Fruit fly (Drosophila melanogaster) whole organism, embryonic: ENCODE data around the gene CG32809.

Experiments
- Atf6 ChIP-seq: fragments of 200-800 bp; sonication (Bioruptor generic); IDR thresholded peaks from 2 replicates; pipeline ENCODE4 v1.3.6; 2022; ENCODE audit warnings: missing biosample characterization, missing genetic modification characterization
- B-H2 ChIP-seq: fragments of 200-800 bp; sonication (Bioruptor generic); optimal IDR thresholded peaks from 2 replicates; lab custom pipeline; 2018; ENCODE audit warnings: missing biosample characterization, mild to moderate bottlenecking, missing genetic modification characterization
- BEAF-32 ChIP-seq: fragments of 200-800 bp; sonication (Bioruptor generic); optimal IDR thresholded peaks from 3 replicates; lab custom pipeline; 2017; ENCODE audit warnings: missing biosample characterization, missing genetic modification characterization, mild to moderate bottlenecking, moderate library complexity, missing genetic modification reagents
- CG10543 ChIP-seq: fragments of 200-800 bp; sonication (Bioruptor generic); optimal IDR thresholded peaks from 3 replicates; lab custom pipeline; 2017; ENCODE audit warnings: missing biosample characterization, mild to moderate bottlenecking, missing genetic modification characterization, moderate library complexity
- CG11696 ChIP-seq: fragments of 200-800 bp; sonication (Bioruptor generic); IDR thresholded peaks from 2 replicates; pipeline ENCODE4 v1.3.6; 2022; ENCODE audit warnings: missing biosample characterization, missing genetic modification characterization
- CG11723 ChIP-seq: fragments of 200-800 bp; sonication (Bioruptor generic); optimal IDR thresholded peaks from 2 replicates; lab custom pipeline; 2017; ENCODE audit warnings: missing biosample characterization, mild to moderate bottlenecking, missing genetic modification characterization
- CG12104 ChIP-seq: fragments of 200-800 bp; sonication (Bioruptor generic); optimal IDR thresholded peaks from 3 replicates; lab custom pipeline; 2016; ENCODE audit warnings: missing biosample characterization, missing genetic modification characterization
- CG13775 ChIP-seq: fragments of 200-800 bp; sonication (Bioruptor generic); optimal IDR thresholded peaks from 3 replicates; lab custom pipeline; 2017; ENCODE audit warnings: missing biosample characterization, mild to moderate bottlenecking, missing genetic modification characterization
- CG14050 ChIP-seq: fragments of 200-800 bp; sonication (Bioruptor generic); IDR thresholded peaks from 3 replicates; pipeline ENCODE4 v1.3.6; 2022; ENCODE audit warnings: missing biosample characterization, missing genetic modification characterization
- CG15514 ChIP-seq: fragments of 200-800 bp; sonication (Bioruptor generic); optimal IDR thresholded peaks from 3 replicates; lab custom pipeline; 2017; ENCODE audit warnings: missing biosample characterization, missing genetic modification characterization, mild to moderate bottlenecking, moderate library complexity, missing genetic modification reagents
- CG1792 ChIP-seq: fragments of 200-800 bp; sonication (Bioruptor generic); optimal IDR thresholded peaks from 2 replicates; lab custom pipeline; 2016; ENCODE audit warnings: missing biosample characterization, missing genetic modification characterization
- CG30431 ChIP-seq: fragments of 200-800 bp; sonication (Bioruptor generic); optimal IDR thresholded peaks from 2 replicates; lab custom pipeline; 2017; ENCODE audit warnings: missing biosample characterization, missing genetic modification characterization
- CG32532 ChIP-seq: fragments of 200-800 bp; sonication (Bioruptor generic); IDR thresholded peaks from 2 replicates; pipeline ENCODE4 v1.3.6; 2022; ENCODE audit warnings: missing biosample characterization, missing genetic modification characterization
- CG3407 ChIP-seq: fragments of 200-800 bp; sonication (Bioruptor generic); optimal IDR thresholded peaks from 2 replicates; lab custom pipeline; 2018; ENCODE audit warnings: missing biosample characterization, mild to moderate bottlenecking, missing genetic modification characterization
- CG3847 ChIP-seq: fragments of 200-800 bp; sonication (Bioruptor generic); IDR thresholded peaks from 2 replicates; pipeline ENCODE4 v1.3.6; 2022; ENCODE audit warnings: missing biosample characterization, missing genetic modification characterization
- CG43689 ChIP-seq: fragments of 200-800 bp; sonication (Bioruptor generic); IDR thresholded peaks from 2 replicates; pipeline ENCODE4 v1.3.6; 2022; ENCODE audit warnings: missing biosample characterization, missing genetic modification characterization
- CG4707 ChIP-seq: fragments of 200-800 bp; sonication (Bioruptor generic); optimal IDR thresholded peaks from 2 replicates; lab custom pipeline; 2018; ENCODE audit warnings: missing biosample characterization, mild to moderate bottlenecking, missing genetic modification characterization, moderate library complexity
- CG6791 ChIP-seq: fragments of 200-800 bp; sonication (Bioruptor generic); IDR thresholded peaks from 3 replicates; pipeline ENCODE4 v1.3.6; 2022; ENCODE audit warnings: missing biosample characterization, missing genetic modification characterization; ENCODE audit not compliant: partially characterized antibody
- CG7963 ChIP-seq: fragments of 200-800 bp; sonication (Bioruptor generic); IDR thresholded peaks from 3 replicates; pipeline ENCODE4 v1.3.6; 2022; ENCODE audit warnings: missing biosample characterization, missing genetic modification characterization; ENCODE audit not compliant: partially characterized antibody
- CG8290 ChIP-seq, 3 experiments: fragments of 200-800 bp; sonication (Bioruptor generic); optimal IDR thresholded peaks; 2 replicates each; lab custom pipeline; 2016 to 2019; ENCODE audit warnings: missing biosample characterization in 3 of 3, missing genetic modification characterization in 3 of 3, mild to moderate bottlenecking in 2 of 3, moderate library complexity in 1 of 3
- CG8944 ChIP-seq: fragments of 200-800 bp; sonication (Bioruptor generic); optimal IDR thresholded peaks from 3 replicates; lab custom pipeline; 2016; ENCODE audit warnings: missing biosample characterization, missing genetic modification characterization
- CTCF ChIP-seq: fragments of 200-800 bp; sonication (Bioruptor generic); optimal IDR thresholded peaks from 2 replicates; lab custom pipeline; 2017; ENCODE audit warnings: missing biosample characterization, mild to moderate bottlenecking, missing genetic modification characterization, moderate library complexity
- Dip2 ChIP-seq: fragments of 200-800 bp; sonication (Bioruptor generic); IDR thresholded peaks from 2 replicates; pipeline ENCODE4 v1.3.6; 2022; ENCODE audit warnings: missing biosample characterization, missing genetic modification characterization
- Dp ChIP-seq: fragments of 200-800 bp; sonication (Bioruptor generic); optimal IDR thresholded peaks from 2 replicates; lab custom pipeline; 2018; ENCODE audit warnings: missing biosample characterization, mild to moderate bottlenecking, missing genetic modification characterization, moderate library complexity
- HmgD ChIP-seq: fragments of 200-800 bp; sonication (Bioruptor generic); optimal IDR thresholded peaks from 3 replicates; lab custom pipeline; 2016; ENCODE audit warnings: missing biosample characterization, missing genetic modification characterization
- Hmx ChIP-seq: fragments of 200-800 bp; sonication (Bioruptor generic); optimal IDR thresholded peaks from 2 replicates; lab custom pipeline; 2016; ENCODE audit warnings: missing biosample characterization, missing genetic modification characterization
- MBD-R2 ChIP-seq: fragments of 200-800 bp; sonication (Bioruptor generic); IDR thresholded peaks from 2 replicates; pipeline ENCODE4 v1.3.6; 2022; ENCODE audit warnings: missing biosample characterization, missing genetic modification characterization
- MTF-1 ChIP-seq: fragments of 200-800 bp; sonication (Bioruptor generic); optimal IDR thresholded peaks from 2 replicates; lab custom pipeline; 2018; ENCODE audit warnings: missing biosample characterization, mild to moderate bottlenecking, missing genetic modification characterization, borderline replicate concordance
- Med ChIP-seq: fragments of 200-800 bp; sonication (Bioruptor generic); peaks from one replicate; lab custom pipeline; 2016; ENCODE audit warnings: missing biosample characterization, missing genetic modification characterization, mild to moderate bottlenecking, inconsistent platforms, moderate library complexity
- Opbp ChIP-seq: fragments of 200-800 bp; sonication (Bioruptor generic); IDR thresholded peaks from 3 replicates; pipeline ENCODE4 v1.3.6; 2022; ENCODE audit warnings: missing biosample characterization, missing genetic modification characterization; ENCODE audit not compliant: partially characterized antibody
- Rfx ChIP-seq: fragments of 200-800 bp; sonication (Bioruptor generic); IDR thresholded peaks from 2 replicates; pipeline ENCODE4 v1.3.6; 2022; ENCODE audit warnings: missing biosample characterization, missing genetic modification characterization
- Scr ChIP-seq: fragments of 200-800 bp; sonication (Bioruptor generic); IDR thresholded peaks from 2 replicates; pipeline ENCODE4 v1.3.6; 2022; ENCODE audit warnings: missing biosample characterization, missing genetic modification characterization; ENCODE audit not compliant: partially characterized antibody
- YL-1 ChIP-seq: fragments of 200-800 bp; sonication (Bioruptor generic); optimal IDR thresholded peaks from 3 replicates; lab custom pipeline; 2017; ENCODE audit warnings: missing biosample characterization, mild to moderate bottlenecking, missing genetic modification characterization
- ap ChIP-seq: fragments of 200-800 bp; sonication (Bioruptor generic); IDR thresholded peaks from 2 replicates; pipeline ENCODE4 v1.3.6; 2022; ENCODE audit warnings: missing biosample characterization, missing genetic modification characterization
- bowl ChIP-seq: fragments of 200-800 bp; sonication (Bioruptor generic); IDR thresholded peaks from 2 replicates; pipeline ENCODE4 v1.3.6; 2022; ENCODE audit warnings: missing biosample characterization, missing genetic modification characterization
- chn ChIP-seq: fragments of 200-800 bp; sonication (Bioruptor generic); optimal IDR thresholded peaks from 2 replicates; lab custom pipeline; 2016; ENCODE audit warnings: missing biosample characterization, missing genetic modification characterization
- eyg ChIP-seq: fragments of 200-800 bp; sonication (Bioruptor generic); optimal IDR thresholded peaks from 3 replicates; lab custom pipeline; 2016; ENCODE audit warnings: missing biosample characterization, missing genetic modification characterization
- fd3F ChIP-seq: fragments of 200-800 bp; sonication (Bioruptor generic); optimal IDR thresholded peaks from 2 replicates; lab custom pipeline; 2018; ENCODE audit warnings: missing biosample characterization, mild to moderate bottlenecking, missing genetic modification characterization, moderate library complexity
- fd64A ChIP-seq: fragments of 200-800 bp; sonication (Bioruptor generic); optimal IDR thresholded peaks from 3 replicates; lab custom pipeline; 2018; ENCODE audit warnings: missing biosample characterization, mild to moderate bottlenecking, missing genetic modification characterization
- grau ChIP-seq: fragments of 200-800 bp; optimal IDR thresholded peaks from 3 replicates; lab custom pipeline; 2019; ENCODE audit warnings: missing biosample characterization, mild to moderate bottlenecking, missing genetic modification characterization, moderate library complexity
- gt ChIP-seq: fragments of 200-800 bp; sonication (Bioruptor generic); IDR thresholded peaks from 2 replicates; pipeline ENCODE4 v1.3.6; 2022; ENCODE audit warnings: missing biosample characterization, missing genetic modification characterization
- hbn ChIP-seq: fragments of 200-800 bp; sonication (Bioruptor generic); IDR thresholded peaks from 2 replicates; pipeline ENCODE4 v1.3.6; 2022; ENCODE audit warnings: missing biosample characterization, missing genetic modification characterization; ENCODE audit not compliant: partially characterized antibody
- knrl ChIP-seq: fragments of 200-800 bp; sonication (Bioruptor generic); IDR thresholded peaks from 3 replicates; pipeline ENCODE4 v1.3.6; 2022; ENCODE audit warnings: missing biosample characterization, missing genetic modification characterization; ENCODE audit not compliant: partially characterized antibody
- pnt ChIP-seq: fragments of 200-800 bp; sonication (Bioruptor generic); optimal IDR thresholded peaks from 3 replicates; lab custom pipeline; 2016; ENCODE audit warnings: missing biosample characterization, missing genetic modification characterization
- rib ChIP-seq: fragments of 200-800 bp; sonication (Bioruptor generic); IDR thresholded peaks from 2 replicates; pipeline ENCODE4 v1.3.6; 2022; ENCODE audit warnings: missing biosample characterization, missing genetic modification characterization
- schlank ChIP-seq: fragments of 200-800 bp; sonication (Bioruptor generic); optimal IDR thresholded peaks from 2 replicates; lab custom pipeline; 2018; ENCODE audit warnings: missing biosample characterization, mild to moderate bottlenecking, missing genetic modification characterization
- sens ChIP-seq: fragments of 200-800 bp; sonication (Bioruptor generic); peaks from one replicate; lab custom pipeline; 2016; ENCODE audit warnings: missing biosample characterization, missing genetic modification characterization
- sna ChIP-seq: fragments of 200-800 bp; sonication (Bioruptor generic); IDR thresholded peaks from 2 replicates; pipeline ENCODE4 v1.3.6; 2022; ENCODE audit warnings: missing biosample characterization, missing genetic modification characterization; ENCODE audit not compliant: partially characterized antibody
- tgo ChIP-seq: fragments of 200-800 bp; sonication (Bioruptor generic); IDR thresholded peaks from 3 replicates; pipeline ENCODE4 v1.3.6; 2022; ENCODE audit warnings: missing biosample characterization, missing genetic modification characterization
- tio ChIP-seq: fragments of 200-800 bp; sonication (Bioruptor generic); optimal IDR thresholded peaks from 2 replicates; lab custom pipeline; 2017; ENCODE audit warnings: missing biosample characterization, missing genetic modification characterization, inconsistent platforms
- vfl ChIP-seq: fragments of 200-800 bp; sonication (Bioruptor generic); optimal IDR thresholded peaks from 2 replicates; lab custom pipeline; 2016; ENCODE audit warnings: missing biosample characterization, missing genetic modification characterization
- zen2 ChIP-seq: fragments of 200-800 bp; sonication (Bioruptor generic); IDR thresholded peaks from 3 replicates; pipeline ENCODE4 v1.3.6; 2022; ENCODE audit warnings: missing biosample characterization, missing genetic modification characterization; ENCODE audit not compliant: partially characterized antibody

The CG32809 gene

DNA sequence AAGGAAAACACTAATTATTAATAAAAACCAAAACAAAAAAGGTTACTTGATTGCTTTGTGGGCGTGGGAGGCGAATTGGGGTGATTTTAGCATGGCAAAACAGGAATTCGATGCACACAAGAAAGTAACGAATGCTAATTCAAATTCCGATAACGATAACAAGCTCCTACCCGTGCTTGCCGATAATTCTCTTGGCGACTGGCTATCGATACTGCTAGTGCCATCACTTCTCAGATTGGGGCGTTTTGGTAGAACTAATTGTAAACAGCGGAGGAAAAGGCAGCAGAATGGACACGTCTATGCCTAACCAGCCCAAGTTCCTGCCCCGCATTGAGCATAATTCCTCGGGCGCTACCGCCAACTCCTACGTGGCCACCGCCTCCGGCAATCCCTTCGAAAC, 27.7 kb downstream of the CG32809 start, which contains the start of gene dor (continued):
- no peak for TF ChIP-seq tgo (GFP tag; lab: Robert Waterston, UW)
- peak; percentile 77 for TF ChIP-seq CG7963
- TF ChIP-seq B-H2, result no peak
- TF ChIP-seq Opbp (GFP tag; lab: Robert Waterston, UW), result peak; percentile 90
- TF ChIP-seq Dip2 (GFP tag; lab: Robert Waterston, UW), result no peak
- TF ChIP-seq ap, result no peak
- TF ChIP-seq CG30431 (GFP tag; lab: Kevin White, UChicago), result no peak
- peak; percentile 69 for TF ChIP-seq knrl (GFP tag; lab: Robert Waterston, UW)
- no peak for TF ChIP-seq CG1792
- TF ChIP-seq vfl (GFP tag; lab: Kevin White, UChicago), result no peak
- TF ChIP-seq Scr (GFP tag; lab: Robert Waterston, UW), result peak; percentile 80
- TF ChIP-seq eyg, result no peak
- TF ChIP-seq bowl (GFP tag; lab: Robert Waterston, UW), result no peak
- TF ChIP-seq Med (GFP tag; lab: Kevin White, UChicago), result peak; percentile 39
- TF ChIP-seq CG4707 (GFP tag; lab: Kevin White, UChicago), result no peak
- peak; percentile 72 for TF ChIP-seq zen2
- no peak for TF ChIP-seq grau (tag; lab: Kevin White, UChicago)
- TF ChIP-seq gt (GFP tag; lab: Robert Waterston, UW), result no peak
- no peak for TF ChIP-seq tio
- no peak for TF ChIP-seq rib (GFP tag; lab: Robert Waterston, UW)
- no peak for TF ChIP-seq MTF-1 (GFP tag; lab: Kevin White, UChicago)
- no peak for TF ChIP-seq CG14050
- peak; percentile 36 for TF ChIP-seq CG15514 (GFP tag; lab: Kevin White, UChicago)
- peak; percentile 1 for TF ChIP-seq sens (GFP tag; lab: Kevin White, UChicago)
- no peak for TF ChIP-seq chn
- TF ChIP-seq CG11723 (GFP tag; lab: Kevin White, UChicago), result no peak
- TF ChIP-seq CTCF (GFP tag; lab: Kevin White, UChicago), result no peak
- TF ChIP-seq CG13775 (GFP tag; lab: Kevin White, UChicago), result no peak
- TF ChIP-seq CG8944, result no peak
- TF ChIP-seq BEAF-32 (GFP tag; lab: Kevin White, UChicago), result peak; percentile 77
- TF ChIP-seq Atf6 (GFP tag; lab: Robert Waterston, UW), result no peak
- TF ChIP-seq fd3F (GFP tag; lab: Kevin White, UChicago), result no peak
- TF ChIP-seq Hmx (GFP tag; lab: Kevin White, UChicago), result no peak
- TF ChIP-seq CG11696 (GFP tag; lab: Robert Waterston, UW), result no peak
- TF ChIP-seq HmgD (GFP tag; lab: Kevin White, UChicago), result no peak
- peak; percentile 74 for TF ChIP-seq MBD-R2 (GFP tag; lab: Robert Waterston, UW)
- TF ChIP-seq CG32532 (GFP tag; lab: Robert Waterston, UW), result no peak
- TF ChIP-seq hbn, result peak; percentile 71
- TF ChIP-seq sna, result peak; percentile 83
- peak; percentile 87 for TF ChIP-seq CG6791 (GFP tag; lab: Robert Waterston, UW)
- no peak for TF ChIP-seq CG3407 (GFP tag; lab: Kevin White, UChicago)
- TF ChIP-seq schlank (tag; lab: Kevin White, UChicago), result no peak
- no peak for TF ChIP-seq CG43689 (GFP tag; lab: Robert Waterston, UW)
- TF ChIP-seq Dp, result peak; percentile 71
- no peak for TF ChIP-seq CG3847 (GFP tag; lab: Robert Waterston, UW)
- TF ChIP-seq pnt (GFP tag; lab: Kevin White, UChicago), result no peak
- no peak for TF ChIP-seq fd64A (GFP tag; lab: Kevin White, UChicago)
- TF ChIP-seq CG8290 (GFP tag; optimal IDR thresholded peaks at IDR 0.05; lab: Kevin White, UChicago), result no peak
- TF ChIP-seq CG8290 (tag; optimal IDR thresholded peaks at IDR 0.05; lab: Kevin White, UChicago), result no peak
- no peak for TF ChIP-seq CG12104 (GFP tag; lab: Kevin White, UChicago)
- TF ChIP-seq YL-1 (GFP tag; lab: Kevin White, UChicago), result peak; percentile 42
- TF ChIP-seq CG10543 (GFP tag; lab: Kevin White, UChicago), result no peak
- 0 out of 2 replicates have a peak, but pooled peaks have one; percentile 18 for TF ChIP-seq Rfx (GFP tag; lab: Robert Waterston, UW)
